Fruit fly (Drosophila melanogaster): ENCODE data around the gene Axn.
A peak's percentile ranks its signal among the peaks of the same experiment; 100 is the strongest.

Axn gene

dm6 chr3R:30012602-30013489, 9.8 kb upstream of the Axn start (continued):
- TF ChIP-seq lmd (GFP tag; IDR thresholded peaks at IDR 0.05), result peak; percentile 42; the same call in 1 of the 2 replicates
- TF ChIP-seq Sox100B (GFP tag; optimal IDR thresholded peaks at IDR 0.05), result no peak
- TF ChIP-seq trh (GFP tag; optimal IDR thresholded peaks at IDR 0.05), result no peak
- TF ChIP-seq CG14860 (GFP tag; IDR thresholded peaks at IDR 0.05; ENCODE audit: partially characterized antibody), result no peak
- no peak for TF ChIP-seq Fer1 (GFP tag; optimal IDR thresholded peaks at IDR 0.05)
- TF ChIP-seq CG2120 (GFP tag; optimal IDR thresholded peaks at IDR 0.05), result peak; percentile 42
- TF ChIP-seq CG6689 (GFP tag; IDR thresholded peaks at IDR 0.05), result no peak
- no peak for TF ChIP-seq CG3726 (GFP tag; IDR thresholded peaks at IDR 0.05)
- TF ChIP-seq NFAT (GFP tag; IDR thresholded peaks at IDR 0.05), result peak; percentile 49; the same call in 1 of the 2 replicates
- no peak for TF ChIP-seq tup (GFP tag; optimal IDR thresholded peaks at IDR 0.05)
- no peak for TF ChIP-seq amos (GFP tag; IDR thresholded peaks at IDR 0.05; ENCODE audit: partially characterized antibody)
- no peak for TF ChIP-seq esg (GFP tag; conservative IDR thresholded peaks at IDR 0.05)
- no peak for TF ChIP-seq vfl (GFP tag; optimal IDR thresholded peaks at IDR 0.05)
- no peak for TF ChIP-seq CG12071 (GFP tag; optimal IDR thresholded peaks at IDR 0.05)
- peak; percentile 80 for TF ChIP-seq grau (tag; optimal IDR thresholded peaks at IDR 0.05)
- TF ChIP-seq MBD-R2 (GFP tag; IDR thresholded peaks at IDR 0.05), result no peak; the same call in 1 of the 2 replicates
- TF ChIP-seq Doc2 (GFP tag; IDR thresholded peaks at IDR 0.05), result no peak
- peak; percentile 18 for TF ChIP-seq Xbp1 (GFP tag; optimal IDR thresholded peaks at IDR 0.05)
- no peak for TF ChIP-seq CG4328 (GFP tag; optimal IDR thresholded peaks at IDR 0.05)
- TF ChIP-seq cwo (GFP tag; optimal IDR thresholded peaks at IDR 0.05), result peak; percentile 95
- no peak for TF ChIP-seq tio (GFP tag; optimal IDR thresholded peaks at IDR 0.05)
- TF ChIP-seq CG9727 (GFP tag; optimal IDR thresholded peaks at IDR 0.05), result peak; percentile 28
- TF ChIP-seq dpn (GFP tag; optimal IDR thresholded peaks at IDR 0.05), result peak in 1 of 2 experiments; percentile 19
- no peak for TF ChIP-seq salm (tag; optimal IDR thresholded peaks at IDR 0.05)
- TF ChIP-seq CG3847 (GFP tag; IDR thresholded peaks at IDR 0.05), result no peak
- no peak for TF ChIP-seq fd96Cb (tag; optimal IDR thresholded peaks at IDR 0.05)
- TF ChIP-seq Optix (GFP tag; IDR thresholded peaks at IDR 0.05), result no peak
- no peak; the same call in 1 of the 2 replicates for TF ChIP-seq Rx (GFP tag; IDR thresholded peaks at IDR 0.05)
- TF ChIP-seq CG34224 (GFP tag; IDR thresholded peaks at IDR 0.05; ENCODE audit: partially characterized antibody), result no peak
- TF ChIP-seq prd (optimal IDR thresholded peaks at IDR 0.05), result no peak
- peak; percentile 35; the same call in 1 of the 3 replicates for TF ChIP-seq prd (GFP tag; IDR thresholded peaks at IDR 0.05)
- TF ChIP-seq CTCF (GFP tag; optimal IDR thresholded peaks at IDR 0.05), result no peak
- no peak for TF ChIP-seq CG1792 (GFP tag; optimal IDR thresholded peaks at IDR 0.05)
- no peak for TF ChIP-seq CG8290 (GFP tag; optimal IDR thresholded peaks at IDR 0.05)
- TF ChIP-seq CG8290 (tag; optimal IDR thresholded peaks at IDR 0.05), result peak in 1 of 2 experiments; percentile 44
- TF ChIP-seq CG11560 (tag; IDR thresholded peaks at IDR 0.05), result no peak
- TF ChIP-seq CG6765 (GFP tag; optimal IDR thresholded peaks at IDR 0.05), result peak; percentile 31
- no peak for TF ChIP-seq sna (GFP tag; IDR thresholded peaks at IDR 0.05; ENCODE audit: partially characterized antibody)
- peak; percentile 19 for TF ChIP-seq lilli (GFP tag; optimal IDR thresholded peaks at IDR 0.05)
- 0 out of 2 replicates have a peak, but pooled peaks have one; percentile 39 for TF ChIP-seq CG11085 (GFP tag; IDR thresholded peaks at IDR 0.05)
- TF ChIP-seq Nf-YB (GFP tag; optimal IDR thresholded peaks at IDR 0.05), result no peak
- no peak for TF ChIP-seq CG10209 (GFP tag; optimal IDR thresholded peaks at IDR 0.05)
- no peak for TF ChIP-seq CG10366 (GFP tag; IDR thresholded peaks at IDR 0.05)
- TF ChIP-seq NC2α (GFP tag; optimal IDR thresholded peaks at IDR 0.05), result no peak
- TF ChIP-seq klu (GFP tag; IDR thresholded peaks at IDR 0.05), result no peak
- peak; percentile 91 for TF ChIP-seq Med (GFP tag)
- TF ChIP-seq sens (GFP tag), result peak; percentile 59
- no peak for TF ChIP-seq wdn (GFP tag; IDR thresholded peaks at IDR 0.05)
- TF ChIP-seq Antp (GFP tag; optimal IDR thresholded peaks at IDR 0.05), result no peak
- TF ChIP-seq CG2678 (tag; optimal IDR thresholded peaks at IDR 0.05), result peak; percentile 49
- no peak for TF ChIP-seq gcm2 (GFP tag; optimal IDR thresholded peaks at IDR 0.05)

Measured in whole organism, embryonic.